Fruit fly (Drosophila melanogaster) whole organism, embryonic: ENCODE results near the gene CG7264.

Source experiments
- Antp ChIP-seq: fragments of 200-800 bp; sonication (Bioruptor generic); optimal IDR thresholded peaks from 3 replicates; lab custom pipeline; 2016; ENCODE audit warnings: missing biosample characterization, missing genetic modification characterization
- B-H2 ChIP-seq: fragments of 200-800 bp; sonication (Bioruptor generic); optimal IDR thresholded peaks from 2 replicates; lab custom pipeline; 2018; ENCODE audit warnings: missing biosample characterization, mild to moderate bottlenecking, missing genetic modification characterization
- CG10209 ChIP-seq: fragments of 200-800 bp; sonication (Bioruptor generic); optimal IDR thresholded peaks from 3 replicates; lab custom pipeline; 2017; ENCODE audit warnings: missing biosample characterization, mild to moderate bottlenecking, missing genetic modification characterization, missing genetic modification reagents
- CG11093 ChIP-seq: fragments of 200-800 bp; sonication (Bioruptor generic); IDR thresholded peaks from 3 replicates; pipeline ENCODE4 v1.3.6; 2022; ENCODE audit warnings: missing biosample characterization, missing genetic modification characterization
- CG12391 ChIP-seq: fragments of 200-800 bp; sonication (Bioruptor generic); optimal IDR thresholded peaks from 3 replicates; lab custom pipeline; 2018; ENCODE audit warnings: missing biosample characterization, mild to moderate bottlenecking, missing genetic modification characterization, moderate library complexity
- CG13123 ChIP-seq: fragments of 200-800 bp; sonication (Bioruptor generic); optimal IDR thresholded peaks from 2 replicates; lab custom pipeline; 2016; ENCODE audit warnings: missing biosample characterization, missing genetic modification characterization
- CG15073 ChIP-seq: fragments of 200-800 bp; sonication (Bioruptor generic); optimal IDR thresholded peaks from 2 replicates; lab custom pipeline; 2016; ENCODE audit warnings: missing biosample characterization, missing genetic modification characterization
- CG16815 ChIP-seq: fragments of 200-800 bp; sonication (Bioruptor generic); optimal IDR thresholded peaks from 3 replicates; lab custom pipeline; 2017; ENCODE audit warnings: missing biosample characterization, mild to moderate bottlenecking, missing genetic modification characterization
- CG17385 ChIP-seq: fragments of 200-800 bp; sonication (Bioruptor generic); optimal IDR thresholded peaks from 3 replicates; lab custom pipeline; 2018; ENCODE audit warnings: missing biosample characterization, mild to moderate bottlenecking, missing genetic modification characterization
- CG17802 ChIP-seq: fragments of 200-800 bp; sonication (Bioruptor generic); optimal IDR thresholded peaks from 2 replicates; lab custom pipeline; 2018; ENCODE audit warnings: missing biosample characterization, mild to moderate bottlenecking, missing genetic modification characterization, moderate library complexity
- CG3407 ChIP-seq: fragments of 200-800 bp; sonication (Bioruptor generic); optimal IDR thresholded peaks from 2 replicates; lab custom pipeline; 2018; ENCODE audit warnings: missing biosample characterization, mild to moderate bottlenecking, missing genetic modification characterization
- CG34376 ChIP-seq: fragments of 200-800 bp; sonication (Bioruptor generic); optimal IDR thresholded peaks from 2 replicates; lab custom pipeline; 2018; ENCODE audit warnings: missing biosample characterization, mild to moderate bottlenecking, missing genetic modification characterization
- CG4820 ChIP-seq: fragments of 200-800 bp; sonication (Bioruptor generic); optimal IDR thresholded peaks from 3 replicates; lab custom pipeline; 2016; ENCODE audit warnings: missing biosample characterization, missing genetic modification characterization
- CG6254 ChIP-seq: fragments of 200-800 bp; sonication (Bioruptor generic); optimal IDR thresholded peaks from 3 replicates; lab custom pipeline; 2017; ENCODE audit warnings: mild to moderate bottlenecking, missing biosample characterization, missing genetic modification reagents, missing genetic modification characterization
- CG7271 ChIP-seq: fragments of 200-800 bp; sonication (Bioruptor generic); optimal IDR thresholded peaks from 2 replicates; lab custom pipeline; 2018; ENCODE audit warnings: missing biosample characterization, mild to moderate bottlenecking, missing genetic modification characterization, moderate library complexity
- CG7963 ChIP-seq: fragments of 200-800 bp; sonication (Bioruptor generic); IDR thresholded peaks from 3 replicates; pipeline ENCODE4 v1.3.6; 2022; ENCODE audit warnings: missing biosample characterization, missing genetic modification characterization; ENCODE audit not compliant: partially characterized antibody
- CG8388 ChIP-seq: fragments of 200-800 bp; sonication (Bioruptor generic); optimal IDR thresholded peaks from 2 replicates; lab custom pipeline; 2019; ENCODE audit warnings: missing biosample characterization, mild to moderate bottlenecking, missing genetic modification characterization, moderate library complexity
- CG9932 ChIP-seq: fragments of 200-800 bp; sonication (Bioruptor generic); IDR thresholded peaks from 2 replicates; pipeline ENCODE4 v1.3.6; 2022; ENCODE audit warnings: missing biosample characterization, missing genetic modification characterization
- Dad ChIP-seq: fragments of 200-800 bp; sonication (Bioruptor generic); optimal IDR thresholded peaks from 3 replicates; lab custom pipeline; 2016; ENCODE audit warnings: missing biosample characterization, missing genetic modification characterization
- Dll ChIP-seq: fragments of 200-800 bp; sonication (Bioruptor generic); IDR thresholded peaks from 4 replicates; pipeline ENCODE4 v1.3.6; 2022; ENCODE audit warnings: missing biosample characterization, missing genetic modification characterization; ENCODE audit not compliant: partially characterized antibody
- Ets97D ChIP-seq: fragments of 200-800 bp; sonication (Bioruptor generic); optimal IDR thresholded peaks from 3 replicates; lab custom pipeline; 2016; ENCODE audit warnings: missing biosample characterization, missing genetic modification characterization
- Hmx ChIP-seq: fragments of 200-800 bp; sonication (Bioruptor generic); optimal IDR thresholded peaks from 2 replicates; lab custom pipeline; 2016; ENCODE audit warnings: missing biosample characterization, missing genetic modification characterization
- Jarid2 ChIP-seq: fragments of 200-800 bp; sonication (Bioruptor generic); optimal IDR thresholded peaks from 3 replicates; lab custom pipeline; 2017; ENCODE audit warnings: mild to moderate bottlenecking, missing biosample characterization, missing genetic modification reagents, missing genetic modification characterization
- NC2β ChIP-seq: fragments of 200-800 bp; sonication (Bioruptor generic); optimal IDR thresholded peaks from 2 replicates; lab custom pipeline; 2016; ENCODE audit warnings: missing biosample characterization, missing genetic modification characterization
- Neu2 ChIP-seq: fragments of 200-800 bp; sonication (Bioruptor generic); optimal IDR thresholded peaks from 3 replicates; lab custom pipeline; 2016; ENCODE audit warnings: missing biosample characterization, missing genetic modification characterization, borderline replicate concordance
- Oli ChIP-seq: fragments of 200-800 bp; sonication (Bioruptor generic); optimal IDR thresholded peaks from 2 replicates; lab custom pipeline; 2018; ENCODE audit warnings: missing biosample characterization, mild to moderate bottlenecking, missing genetic modification characterization, moderate library complexity
- Pdp1 ChIP-seq, 2 experiments: fragments of 200-800 bp; sonication (Bioruptor generic); optimal IDR thresholded peaks; 3 replicates each; lab custom pipeline; 2016; ENCODE audit warnings: missing biosample characterization in 2 of 2, missing genetic modification characterization in 2 of 2, mild to moderate bottlenecking in 1 of 2, moderate library complexity in 1 of 2
- Rfx ChIP-seq: fragments of 200-800 bp; sonication (Bioruptor generic); IDR thresholded peaks from 2 replicates; pipeline ENCODE4 v1.3.6; 2022; ENCODE audit warnings: missing biosample characterization, missing genetic modification characterization
- Scr ChIP-seq: fragments of 200-800 bp; sonication (Bioruptor generic); IDR thresholded peaks from 2 replicates; pipeline ENCODE4 v1.3.6; 2022; ENCODE audit warnings: missing biosample characterization, missing genetic modification characterization; ENCODE audit not compliant: partially characterized antibody
- ac ChIP-seq: fragments of 200-800 bp; sonication (Bioruptor generic); optimal IDR thresholded peaks from 3 replicates; lab custom pipeline; 2017; ENCODE audit warnings: missing biosample characterization, mild to moderate bottlenecking, missing genetic modification characterization
- amos ChIP-seq: fragments of 200-800 bp; sonication (Bioruptor generic); IDR thresholded peaks from 2 replicates; pipeline ENCODE4 v1.3.6; 2022; ENCODE audit warnings: missing biosample characterization, missing genetic modification characterization; ENCODE audit not compliant: partially characterized antibody
- ara ChIP-seq: fragments of 200-800 bp; sonication (Bioruptor generic); IDR thresholded peaks from 2 replicates; pipeline ENCODE4 v1.3.6; 2022; ENCODE audit warnings: missing biosample characterization, missing genetic modification characterization
- chif ChIP-seq, 2 experiments: fragments of 200-800 bp; sonication (Bioruptor generic); optimal IDR thresholded peaks; 3 replicates each; lab custom pipeline; 2016; ENCODE audit warnings: missing biosample characterization in 2 of 2, missing genetic modification characterization in 2 of 2
- crol ChIP-seq: fragments of 200-800 bp; sonication (Bioruptor generic); IDR thresholded peaks from 2 replicates; pipeline ENCODE4 v1.3.6; 2022; ENCODE audit warnings: missing biosample characterization, missing genetic modification characterization
- dimm ChIP-seq: fragments of 200-800 bp; sonication (Bioruptor generic); IDR thresholded peaks from 2 replicates; pipeline ENCODE4 v1.3.6; 2022; ENCODE audit warnings: missing biosample characterization, missing genetic modification characterization
- fd3F ChIP-seq: fragments of 200-800 bp; sonication (Bioruptor generic); optimal IDR thresholded peaks from 2 replicates; lab custom pipeline; 2018; ENCODE audit warnings: missing biosample characterization, mild to moderate bottlenecking, missing genetic modification characterization, moderate library complexity
- fu2 ChIP-seq: fragments of 200-800 bp; sonication (Bioruptor generic); optimal IDR thresholded peaks from 2 replicates; lab custom pipeline; 2016; ENCODE audit warnings: missing biosample characterization, missing genetic modification characterization
- hbn ChIP-seq: fragments of 200-800 bp; sonication (Bioruptor generic); IDR thresholded peaks from 2 replicates; pipeline ENCODE4 v1.3.6; 2022; ENCODE audit warnings: missing biosample characterization, missing genetic modification characterization; ENCODE audit not compliant: partially characterized antibody
- insv ChIP-seq, 2 experiments: fragments of 200-800 bp; sonication (Bioruptor generic); optimal IDR thresholded peaks; 3 replicates each; lab custom pipeline; 2016 to 2018; ENCODE audit warnings: missing biosample characterization in 2 of 2, missing genetic modification characterization in 2 of 2
- nmo ChIP-seq: fragments of 200-800 bp; sonication (Bioruptor generic); optimal IDR thresholded peaks from 2 replicates; lab custom pipeline; 2018; ENCODE audit warnings: missing biosample characterization, mild to moderate bottlenecking, missing genetic modification characterization, moderate library complexity
- pzg ChIP-seq: fragments of 200-800 bp; sonication (Bioruptor generic); optimal IDR thresholded peaks from 3 replicates; lab custom pipeline; 2018; ENCODE audit warnings: missing biosample characterization, mild to moderate bottlenecking, missing genetic modification characterization, moderate library complexity
- shn ChIP-seq: fragments of 200-800 bp; sonication (Bioruptor generic); optimal IDR thresholded peaks from 3 replicates; lab custom pipeline; 2016; ENCODE audit warnings: missing biosample characterization, missing genetic modification characterization
- sr ChIP-seq: fragments of 200-800 bp; sonication (Bioruptor generic); IDR thresholded peaks from 3 replicates; pipeline ENCODE4 v1.3.6; 2022; ENCODE audit warnings: missing biosample characterization, missing genetic modification characterization
- sug ChIP-seq: fragments of 200-800 bp; optimal IDR thresholded peaks from 2 replicates; lab custom pipeline; 2019; ENCODE audit warnings: missing biosample characterization, mild to moderate bottlenecking, missing genetic modification characterization, moderate library complexity
- vfl ChIP-seq: fragments of 200-800 bp; sonication (Bioruptor generic); optimal IDR thresholded peaks from 2 replicates; lab custom pipeline; 2016; ENCODE audit warnings: missing biosample characterization, missing genetic modification characterization
- vvl ChIP-seq: fragments of 200-800 bp; sonication (Bioruptor generic); IDR thresholded peaks from 2 replicates; pipeline ENCODE4 v1.3.6; 2022; ENCODE audit warnings: missing biosample characterization, missing genetic modification characterization
- wdn ChIP-seq: fragments of 200-800 bp; sonication (Bioruptor generic); IDR thresholded peaks from 2 replicates; pipeline ENCODE4 v1.3.6; 2022; ENCODE audit warnings: missing biosample characterization, missing genetic modification characterization
- z ChIP-seq: fragments of 200-800 bp; sonication (Bioruptor generic); IDR thresholded peaks from 3 replicates; pipeline ENCODE4 v1.3.6; 2022; ENCODE audit warnings: missing biosample characterization, missing genetic modification characterization

CG7264 gene

DNA sequence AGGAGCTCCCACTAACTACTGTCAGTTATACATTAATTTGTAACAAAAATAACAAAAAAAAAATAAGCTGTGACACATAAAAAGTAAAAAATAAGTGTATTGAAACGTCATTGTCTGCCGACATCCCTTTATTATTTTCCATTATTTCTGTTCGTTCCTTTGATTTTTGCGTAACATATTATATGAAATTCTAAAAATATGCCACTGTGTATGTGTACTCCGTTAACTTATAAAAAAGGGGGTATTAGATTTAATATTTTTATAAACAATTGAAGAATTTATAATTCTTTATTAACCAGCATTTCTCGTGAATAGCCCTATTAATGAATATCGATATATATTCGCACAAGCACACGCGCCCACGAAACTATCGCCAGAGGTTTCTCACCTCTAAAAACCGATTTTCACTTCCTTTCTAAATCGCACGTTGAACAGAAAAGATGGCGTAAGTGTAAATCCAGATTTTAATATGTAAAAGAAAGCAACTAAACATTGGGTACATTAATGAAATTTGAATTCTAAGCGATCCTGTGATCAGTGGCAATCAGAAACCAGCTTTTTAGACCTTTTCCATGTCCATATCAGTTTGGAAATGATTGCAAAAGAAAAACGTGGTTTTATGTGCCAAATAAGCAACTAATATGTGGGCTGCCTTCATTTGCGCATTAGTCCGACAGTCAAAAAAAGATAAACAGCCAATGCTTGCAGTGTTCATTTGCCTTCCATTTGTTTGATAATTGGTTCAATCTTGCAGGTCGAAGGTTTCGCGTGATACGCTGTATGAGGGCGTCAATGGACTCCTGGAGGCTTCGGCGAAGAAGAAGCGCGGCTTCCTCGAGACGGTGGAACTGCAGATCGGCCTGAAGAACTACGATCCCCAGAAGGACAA, 6.1 kb upstream of the CG7264 start, which contains the start of gene RpL10Ab (continued):
- TF ChIP-seq fd3F = peak; percentile 19
- peak; percentile 36 for TF ChIP-seq CG3407 (GFP tag; lab: Kevin White, UChicago)
- TF ChIP-seq CG17802 (tag; lab: Kevin White, UChicago) = peak; percentile 50
- no peak for TF ChIP-seq CG6254
- TF ChIP-seq amos (GFP tag; lab: Robert Waterston, UW) = peak; percentile 94
- TF ChIP-seq vfl (GFP tag; lab: Kevin White, UChicago) = no peak
- TF ChIP-seq ac (GFP tag; lab: Kevin White, UChicago) = no peak
- TF ChIP-seq Ets97D (GFP tag; lab: Kevin White, UChicago) = peak; percentile 97
- peak; percentile 67; the same call in 3 of the 4 replicates for TF ChIP-seq Dll (GFP tag; lab: Robert Waterston, UW)
- TF ChIP-seq CG8388 (GFP tag; lab: Kevin White, UChicago) = peak; percentile 50
- TF ChIP-seq Pdp1 (GFP tag; optimal IDR thresholded peaks at IDR 0.05; lab: Kevin White, UChicago) = peak; percentile 33 to 72
- peak; percentile 75 for TF ChIP-seq CG9932
- TF ChIP-seq CG4820 (GFP tag; lab: Kevin White, UChicago) = peak; percentile 45
- TF ChIP-seq vvl (GFP tag; lab: Robert Waterston, UW) = peak; percentile 76
- TF ChIP-seq CG34376 (GFP tag; lab: Kevin White, UChicago) = peak; percentile 67
- peak; percentile 33 for TF ChIP-seq sug
- TF ChIP-seq Rfx (GFP tag; lab: Robert Waterston, UW) = peak; percentile 83
- no peak for TF ChIP-seq insv (GFP tag; optimal IDR thresholded peaks at IDR 0.05; lab: Kevin White, UChicago)
- TF ChIP-seq shn = no peak
- peak in 1 of 2 experiments; percentile 17 for TF ChIP-seq chif (GFP tag; optimal IDR thresholded peaks at IDR 0.05; lab: Kevin White, UChicago)
- TF ChIP-seq crol (GFP tag; lab: Robert Waterston, UW) = no peak
- TF ChIP-seq Scr (GFP tag; lab: Robert Waterston, UW) = peak; percentile 84
- peak; percentile 95 for TF ChIP-seq Neu2 (GFP tag; lab: Kevin White, UChicago)
- peak; percentile 29 for TF ChIP-seq Oli (tag; lab: Kevin White, UChicago)
- TF ChIP-seq CG17385 (GFP tag; lab: Kevin White, UChicago) = peak; percentile 2
- TF ChIP-seq Antp (GFP tag; lab: Kevin White, UChicago) = no peak
- peak; percentile 50 for TF ChIP-seq Dad (GFP tag; lab: Kevin White, UChicago)
- TF ChIP-seq CG7271 (tag; lab: Kevin White, UChicago) = peak; percentile 75
- peak; percentile 84 for TF ChIP-seq sr (GFP tag; lab: Robert Waterston, UW)
- no peak for TF ChIP-seq CG15073
- TF ChIP-seq CG16815 (GFP tag; lab: Kevin White, UChicago) = peak; percentile 63

DNA sequence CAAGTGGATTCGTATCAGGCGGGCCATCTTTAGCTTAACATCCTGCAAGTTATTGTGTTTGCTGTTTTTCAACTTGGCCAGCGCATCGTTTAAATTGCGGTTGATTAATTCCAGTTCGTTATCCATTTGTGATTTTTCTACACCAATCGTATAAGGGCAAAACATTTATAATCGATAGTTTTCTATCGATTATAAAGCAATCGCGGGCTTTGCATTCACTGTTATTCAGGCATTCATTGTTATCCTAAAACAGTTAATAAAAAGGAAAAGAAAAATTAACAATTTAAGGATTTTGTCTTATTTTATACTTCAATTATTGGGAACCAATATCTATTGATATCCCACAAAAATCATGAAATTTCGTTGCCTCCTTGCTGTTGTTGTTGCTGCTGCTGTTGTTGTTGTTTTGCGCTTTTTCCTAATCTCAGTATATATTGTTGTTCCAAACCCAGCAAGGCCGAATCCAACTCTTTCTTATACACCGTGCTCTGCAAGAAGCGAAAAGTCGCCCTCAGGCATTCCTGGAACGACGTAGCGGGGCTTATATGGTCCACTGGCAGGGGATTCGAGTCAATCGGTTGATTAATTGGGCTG, 3.2 kb upstream of the CG7264 start, which contains the start of gene CG32095:
Gene CG32095 (minus strand): TSS at position 173 of the 594 bp plus-strand sequence.
- TF ChIP-seq CG7963 (GFP tag; lab: Robert Waterston, UW) (peak; percentile 57; the same call in 2 of the 3 replicates), Hmx (GFP tag; lab: Kevin White, UChicago) (no peak), NC2β (GFP tag; lab: Kevin White, UChicago) (no peak), B-H2 (GFP tag; lab: Kevin White, UChicago) (no peak), Jarid2 (no peak), ara (no peak), CG13123 (GFP tag; lab: Kevin White, UChicago) (no peak), nmo (GFP tag; lab: Kevin White, UChicago) (no peak), hbn (GFP tag; lab: Robert Waterston, UW) (peak; percentile 74), Pdp1 (GFP tag; optimal IDR thresholded peaks at IDR 0.05; lab: Kevin White, UChicago) (no peak), CG10209 (GFP tag; lab: Kevin White, UChicago) (no peak), CG12391 (tag; lab: Kevin White, UChicago) (no peak), fu2 (GFP tag; lab: Kevin White, UChicago) (no peak), dimm (no peak), wdn (GFP tag; lab: Robert Waterston, UW) (no peak), pzg (GFP tag; lab: Kevin White, UChicago) (peak; percentile 36), CG11093 (GFP tag; lab: Robert Waterston, UW) (no peak), z (no peak)
